Worm (Caenorhabditis elegans) whole organism, L4 larva: Measurements from ENCODE around the gene T08G3.6.
A peak's percentile ranks its signal among the peaks of the same experiment; 100 is the strongest.

ENCODE experiments used
- F26F4.8 ChIP-seq: fragments of 200-800 bp; sonication (Bioruptor generic); conservative IDR thresholded peaks from 2 replicates; pipeline ENCODE4 v1.3.6; 2022; ENCODE audit warnings: missing genetic modification characterization, missing compliant biosample characterization
- F44E2.7 ChIP-seq: fragments of 200-800 bp; sonication (Bioruptor generic); IDR thresholded peaks from 2 replicates; pipeline ENCODE4 v2.1.2; 2022; ENCODE audit warnings: missing genetic modification characterization, missing compliant biosample characterization
- F49E8.2 ChIP-seq: sonication (generic microtip); optimal IDR thresholded peaks from 2 replicates; lab custom pipeline; 2016; ENCODE audit warnings: missing compliant biosample characterization, mild to moderate bottlenecking, missing genetic modification characterization, borderline replicate concordance
- Y105C5A.15 ChIP-seq: fragments of 200-800 bp; sonication (Bioruptor generic); IDR thresholded peaks from 2 replicates; pipeline ENCODE4 v1.3.6; 2022; ENCODE audit warnings: missing genetic modification characterization, missing compliant biosample characterization
- Y48G9A.11 ChIP-seq: fragments of 200-800 bp; sonication (Bioruptor generic); IDR thresholded peaks from 2 replicates; pipeline ENCODE4 v1.3.6; 2022; ENCODE audit warnings: missing genetic modification reagents, missing genetic modification characterization, missing compliant biosample characterization
- ZK337.2 ChIP-seq: fragments of 200-800 bp; sonication (Bioruptor generic); IDR thresholded peaks from 2 replicates; pipeline ENCODE4 v1.3.6; 2022; ENCODE audit warnings: missing genetic modification reagents, missing genetic modification characterization, missing compliant biosample characterization
- arid-1 ChIP-seq: fragments of 200-800 bp; sonication (Bioruptor generic); conservative IDR thresholded peaks from 2 replicates; pipeline ENCODE4 v1.3.6; 2022; ENCODE audit warnings: missing genetic modification reagents, missing genetic modification characterization, missing compliant biosample characterization
- attf-4 ChIP-seq: sonication (generic microtip); optimal IDR thresholded peaks from 3 replicates; lab custom pipeline; 2017; ENCODE audit warnings: missing biosample characterization, missing genetic modification characterization
- ceh-44 ChIP-seq: fragments of 200-800 bp; sonication (Bioruptor generic); IDR thresholded peaks from 2 replicates; pipeline ENCODE4 v1.3.6; 2022; ENCODE audit warnings: missing genetic modification reagents, missing genetic modification characterization, missing compliant biosample characterization
- ceh-82 ChIP-seq: sonication (generic microtip); optimal IDR thresholded peaks from 2 replicates; lab custom pipeline; 2017; ENCODE audit warnings: missing biosample characterization, missing genetic modification characterization
- cey-2 ChIP-seq: sonication (generic microtip); optimal IDR thresholded peaks from 3 replicates; lab custom pipeline; 2017; ENCODE audit warnings: missing genetic modification characterization, mild to moderate bottlenecking, missing compliant biosample characterization, antibody characterized with exemption, borderline replicate concordance; ENCODE audit not compliant: insufficient read depth
- ctbp-1 ChIP-seq: fragments of 200-800 bp; sonication (Bioruptor generic); IDR thresholded peaks from 2 replicates; pipeline ENCODE4 v1.3.6; 2022; ENCODE audit warnings: missing genetic modification reagents, missing genetic modification characterization, missing compliant biosample characterization
- daf-12 ChIP-seq: fragments of 150-350 bp; optimal IDR thresholded peaks from 2 replicates; lab custom pipeline; 2014; ENCODE audit warnings: missing biosample characterization, missing genetic modification reagents, missing genetic modification characterization
- daf-8 ChIP-seq: fragments of 200-800 bp; sonication (Bioruptor generic); IDR thresholded peaks from 2 replicates; pipeline ENCODE4 v1.3.6; 2022; ENCODE audit warnings: missing genetic modification characterization, missing compliant biosample characterization
- dmd-6 ChIP-seq: fragments of 200-800 bp; sonication (Bioruptor generic); IDR thresholded peaks from 2 replicates; pipeline ENCODE4 v1.3.6; 2022; ENCODE audit warnings: missing genetic modification reagents, missing genetic modification characterization, missing compliant biosample characterization
- dmd-9 ChIP-seq: fragments of 200-800 bp; sonication (Bioruptor generic); IDR thresholded peaks from 2 replicates; pipeline ENCODE4 v1.3.6; 2022; ENCODE audit warnings: missing genetic modification reagents, missing genetic modification characterization, missing compliant biosample characterization
- dpl-1 ChIP-seq: fragments of 150-350 bp; optimal IDR thresholded peaks from 2 replicates; lab custom pipeline; 2014; ENCODE audit warnings: missing biosample characterization, missing genetic modification reagents, missing genetic modification characterization
- duxl-1 ChIP-seq: sonication (generic microtip); optimal IDR thresholded peaks from 2 replicates; lab custom pipeline; 2016; ENCODE audit warnings: mild to moderate bottlenecking, missing genetic modification characterization, moderate library complexity, missing compliant biosample characterization; ENCODE audit not compliant: poor library complexity
- fkh-10 ChIP-seq: fragments of 150-350 bp; optimal IDR thresholded peaks from 2 replicates; lab custom pipeline; 2014; ENCODE audit warnings: missing biosample characterization, missing genetic modification reagents, missing genetic modification characterization
- hif-1 ChIP-seq, 2 experiments: sonication (generic microtip); optimal IDR thresholded peaks; 2 replicates each; lab custom pipeline; 2016 to 2017; ENCODE audit warnings: missing compliant biosample characterization in 2 of 2, missing genetic modification characterization in 2 of 2, missing genetic modification reagents in 2 of 2, missing genotype in 2 of 2, mild to moderate bottlenecking in 1 of 2
- hmg-1.1 ChIP-seq: fragments of 200-800 bp; sonication (Bioruptor generic); IDR thresholded peaks from 2 replicates; pipeline ENCODE4 v1.3.6; 2022; ENCODE audit warnings: missing genetic modification reagents, missing genetic modification characterization, missing compliant biosample characterization
- lin-13 ChIP-seq: fragments of 150-350 bp; optimal IDR thresholded peaks from 2 replicates; lab custom pipeline; 2014; ENCODE audit warnings: missing biosample characterization, missing genetic modification reagents, missing genetic modification characterization
- lin-38 ChIP-seq: fragments of 200-800 bp; sonication (Bioruptor generic); IDR thresholded peaks from 2 replicates; pipeline ENCODE4 v1.3.6; 2022; ENCODE audit warnings: missing genetic modification reagents, missing genetic modification characterization, missing compliant biosample characterization
- lir-3 ChIP-seq: sonication (generic microtip); optimal IDR thresholded peaks from 2 replicates; lab custom pipeline; 2016; ENCODE audit warnings: mild to moderate bottlenecking, missing genetic modification characterization, missing compliant biosample characterization
- madf-5 ChIP-seq, 2 experiments: fragments of 200-800 bp; sonication (Bioruptor generic); IDR thresholded peaks; 2 replicates each; pipeline ENCODE4 v1.3.6; 2022; ENCODE audit warnings: missing compliant biosample characterization in 2 of 2, missing genetic modification characterization in 2 of 2
- madf-9 ChIP-seq: fragments of 200-800 bp; sonication (Bioruptor generic); conservative IDR thresholded peaks from 2 replicates; pipeline ENCODE4 v1.3.6; 2022; ENCODE audit warnings: missing genetic modification reagents, missing genetic modification characterization, missing compliant biosample characterization
- mdt-29 ChIP-seq: fragments of 200-800 bp; sonication (Bioruptor generic); IDR thresholded peaks from 2 replicates; pipeline ENCODE4 v1.3.6; 2022; ENCODE audit warnings: missing genetic modification reagents, missing genetic modification characterization, missing compliant biosample characterization
- mes-2 ChIP-seq: sonication (generic microtip); optimal IDR thresholded peaks from 2 replicates; lab custom pipeline; 2016; ENCODE audit warnings: missing genotype, mild to moderate bottlenecking, missing genetic modification characterization, missing compliant biosample characterization; ENCODE audit not compliant: poor library complexity, severe bottlenecking
- nhr-102 ChIP-seq: sonication (generic microtip); optimal IDR thresholded peaks from 2 replicates; lab custom pipeline; 2016; ENCODE audit warnings: mild to moderate bottlenecking, missing genetic modification characterization, moderate library complexity, missing compliant biosample characterization
- nhr-111 ChIP-seq: fragments of 200-800 bp; sonication (Bioruptor generic); optimal IDR thresholded peaks from 2 replicates; lab custom pipeline; 2018; ENCODE audit warnings: mild to moderate bottlenecking, missing genetic modification characterization, missing compliant biosample characterization
- nhr-25 ChIP-seq: sonication (generic microtip); optimal IDR thresholded peaks from 2 replicates; lab custom pipeline; 2017; ENCODE audit warnings: missing genetic modification characterization, mild to moderate bottlenecking, missing compliant biosample characterization, antibody characterized with exemption, moderate library complexity, borderline replicate concordance; ENCODE audit not compliant: insufficient read depth
- nhr-41 ChIP-seq: fragments of 200-800 bp; sonication (Bioruptor generic); IDR thresholded peaks from 2 replicates; pipeline ENCODE4 v1.3.6; 2022; ENCODE audit warnings: missing genetic modification reagents, missing genetic modification characterization, missing compliant biosample characterization
- nhr-42 ChIP-seq: fragments of 200-800 bp; sonication (Bioruptor generic); IDR thresholded peaks from 2 replicates; pipeline ENCODE4 v1.3.6; 2022; ENCODE audit warnings: missing genetic modification characterization, missing compliant biosample characterization
- nhr-48 ChIP-seq: sonication (generic microtip); optimal IDR thresholded peaks from 2 replicates; lab custom pipeline; 2016; ENCODE audit warnings: mild to moderate bottlenecking, missing genetic modification characterization, missing compliant biosample characterization
- nhr-6 ChIP-seq: fragments of 150-350 bp; optimal IDR thresholded peaks from 2 replicates; lab custom pipeline; 2014; ENCODE audit warnings: missing biosample characterization, missing genetic modification characterization
- nhr-77 ChIP-seq: fragments of 150-350 bp; optimal IDR thresholded peaks from 2 replicates; lab custom pipeline; 2014; ENCODE audit warnings: missing biosample characterization, missing genetic modification characterization
- snpc-1.2 ChIP-seq: fragments of 200-800 bp; sonication (Bioruptor generic); IDR thresholded peaks from 2 replicates; pipeline ENCODE4 v1.3.6; 2022; ENCODE audit warnings: missing genetic modification reagents, missing genetic modification characterization, missing compliant biosample characterization
- spr-3 ChIP-seq: fragments of 200-800 bp; sonication (Bioruptor generic); optimal IDR thresholded peaks from 2 replicates; lab custom pipeline; 2018; ENCODE audit warnings: mild to moderate bottlenecking, missing genetic modification characterization, missing compliant biosample characterization
- unc-130 ChIP-seq: sonication (generic microtip); optimal IDR thresholded peaks from 2 replicates; lab custom pipeline; 2016; ENCODE audit warnings: missing genetic modification reagents, missing genetic modification characterization, missing compliant biosample characterization
- unc-62 ChIP-seq, 3 experiments: fragments of 150-350 bp in 1 of 3; sonication (generic microtip); optimal IDR thresholded peaks in 2 of 3; peaks in 1 of 3; 1 replicate in 1 of 3; 2 replicates in 2 of 3; lab custom pipeline; 2014 to 2017; ENCODE audit warnings: missing biosample characterization in 3 of 3, missing genetic modification characterization in 3 of 3, missing genetic modification reagents in 3 of 3, missing genotype in 1 of 3
- vab-7 ChIP-seq: fragments of 200-800 bp; sonication (Bioruptor generic); IDR thresholded peaks from 2 replicates; pipeline ENCODE4 v1.3.6; 2022; ENCODE audit warnings: missing genetic modification reagents, missing genetic modification characterization, missing compliant biosample characterization
- zfp-2 ChIP-seq: sonication (generic microtip); optimal IDR thresholded peaks from 2 replicates; lab custom pipeline; 2016; ENCODE audit warnings: mild to moderate bottlenecking, missing genetic modification characterization, missing compliant biosample characterization
- zip-2 ChIP-seq: fragments of 150-350 bp; optimal IDR thresholded peaks from 2 replicates; lab custom pipeline; 2014; ENCODE audit warnings: missing biosample characterization, missing genetic modification characterization
- ztf-7 ChIP-seq: fragments of 150-350 bp; optimal IDR thresholded peaks from 2 replicates; lab custom pipeline; 2014; ENCODE audit warnings: missing biosample characterization, missing genetic modification characterization

T08G3.6 gene

ce11 chrV:16445676-16446075 is at the start of gene T08G3.6:
TSS of gene T08G3.6 (plus strand) at chrV:16445976.
- no peak for TF ChIP-seq Y105C5A.15 (GFP tag; lab: Robert Waterston, UW)
- no peak for TF ChIP-seq hif-1 (tag; optimal IDR thresholded peaks at IDR 0.05; lab: Kevin White, UChicago)
- TF ChIP-seq cey-2 (tag; lab: Kevin White, UChicago) = no peak
- no peak for TF ChIP-seq arid-1 (GFP tag; lab: Robert Waterston, UW)
- TF ChIP-seq nhr-41 (GFP tag; lab: Robert Waterston, UW) = no peak
- TF ChIP-seq nhr-111 (GFP tag; lab: Kevin White, UChicago) = no peak
- TF ChIP-seq attf-4 (tag; lab: Kevin White, UChicago) = no peak
- TF ChIP-seq daf-12 (tag; lab: Kevin White, UChicago) = no peak
- no peak for TF ChIP-seq spr-3 (GFP tag; lab: Kevin White, UChicago)

- TF ChIP-seq zfp-2 (tag; lab: Kevin White, UChicago) (no peak), daf-12 (tag; lab: Kevin White, UChicago) (no peak), unc-62 (GFP tag; optimal IDR thresholded peaks at IDR 0.05 in 1 of 2; lab: Kevin White, UChicago) (peak in 1 of 2 experiments; percentile 52), unc-62 (tag; optimal IDR thresholded peaks at IDR 0.05; lab: Kevin White, UChicago) (no peak), ctbp-1 (GFP tag; lab: Robert Waterston, UW) (no peak)
Measured at ce11 chrV:16399388-16399787, 46.4 kb upstream of the T08G3.6 start, which contains the start of gene sre-36. TSS of gene sre-36 (plus strand) at chrV:16399688.

- peak in 1 of 2 experiments; percentile 76; a peak in 1 of 4 replicates for TF ChIP-seq madf-5 (GFP tag; IDR thresholded peaks at IDR 0.05; lab: Robert Waterston, UW)
- peak; percentile 100 for TF ChIP-seq mes-2 (tag; lab: Kevin White, UChicago)
- TF ChIP-seq nhr-48 = peak; percentile 17
- peak; percentile 73 for TF ChIP-seq lin-38 (GFP tag; lab: Robert Waterston, UW)
- peak; percentile 42 for TF ChIP-seq ztf-7 (tag; lab: Kevin White, UChicago)
- no peak for TF ChIP-seq fkh-10 (GFP tag; lab: Kevin White, UChicago)
- TF ChIP-seq unc-130 (GFP tag; lab: Kevin White, UChicago) = peak; percentile 87
- TF ChIP-seq daf-8 (GFP tag; lab: Robert Waterston, UW) = no peak
- TF ChIP-seq nhr-25 (tag; lab: Kevin White, UChicago) = no peak
- TF ChIP-seq dpl-1 (GFP tag; lab: Kevin White, UChicago) = peak; percentile 99
- no peak for TF ChIP-seq zip-2 (tag; lab: Kevin White, UChicago)
- peak; percentile 77 for TF ChIP-seq nhr-102 (tag; lab: Kevin White, UChicago)
- 0 out of 2 replicates have a peak, but pooled peaks have one; percentile 32 for TF ChIP-seq snpc-1.2 (GFP tag; lab: Robert Waterston, UW)
- peak in 1 of 2 experiments; percentile 90 for TF ChIP-seq hif-1 (tag; optimal IDR thresholded peaks at IDR 0.05; lab: Kevin White, UChicago)
- no peak for TF ChIP-seq nhr-77 (tag; lab: Kevin White, UChicago)
- TF ChIP-seq dmd-9 = peak; percentile 89
- no peak for TF ChIP-seq F44E2.7 (GFP tag; lab: Robert Waterston, UW)
- peak; percentile 85 for TF ChIP-seq duxl-1 (tag; lab: Kevin White, UChicago)
- TF ChIP-seq dmd-6 (GFP tag; lab: Robert Waterston, UW) = peak; percentile 75
- TF ChIP-seq vab-7 (GFP tag; lab: Robert Waterston, UW) = 0 out of 2 replicates have a peak, but pooled peaks have one; percentile 16
- peak; percentile 95 for TF ChIP-seq ZK337.2
- peak; percentile 20 for TF ChIP-seq spr-3 (GFP tag; lab: Kevin White, UChicago)
- peak; percentile 14 for TF ChIP-seq nhr-6
- TF ChIP-seq nhr-42 (GFP tag; lab: Robert Waterston, UW) = peak; percentile 38; the same call in 1 of the 2 replicates
- TF ChIP-seq lin-13 (GFP tag; lab: Kevin White, UChicago) = peak; percentile 33
- TF ChIP-seq Y48G9A.11 (GFP tag; lab: Robert Waterston, UW) = peak; percentile 44; the same call in 1 of the 2 replicates
- peak; percentile 71 for TF ChIP-seq madf-9 (GFP tag; lab: Robert Waterston, UW)
- TF ChIP-seq F26F4.8 (GFP tag; lab: Robert Waterston, UW) = no peak
- TF ChIP-seq ceh-44 = peak; percentile 61; the same call in 1 of the 2 replicates
- TF ChIP-seq hmg-1.1 (GFP tag; lab: Robert Waterston, UW) = peak; percentile 59
- TF ChIP-seq mdt-29 (GFP tag; lab: Robert Waterston, UW) = 0 out of 2 replicates have a peak, but pooled peaks have one; percentile 17
- no peak for TF ChIP-seq ceh-82
- no peak for TF ChIP-seq lir-3 (tag; lab: Kevin White, UChicago)
- peak; percentile 19 for TF ChIP-seq F49E8.2 (tag; lab: Kevin White, UChicago)
Measured at ce11 chrV:16401519-16401918, 44.3 kb upstream of the T08G3.6 start, which contains the start of gene F13A7.14. TSS of gene F13A7.14 (plus strand) at chrV:16401891.
